Fruit fly (Drosophila melanogaster): ENCODE data around the gene chm.
A peak's percentile ranks its signal among the peaks of the same experiment; 100 is the strongest.

Gene chm

dm6 chr2L:7387813-7388558, 24.2 kb upstream of the chm start, which contains the start of the genes CG5149 and gudu (continued):
- TF ChIP-seq MTF-1 (GFP tag; optimal IDR thresholded peaks at IDR 0.05; ENCODE audit: borderline replicate concordance) (no peak), CG32767 (GFP tag; IDR thresholded peaks at IDR 0.05) (no peak), Doc3 (GFP tag; IDR thresholded peaks at IDR 0.05; ENCODE audit: partially characterized antibody) (peak; percentile 83), lilli (GFP tag; optimal IDR thresholded peaks at IDR 0.05) (peak; percentile 7), CG8089 (GFP tag; optimal IDR thresholded peaks at IDR 0.05) (no peak), CG34376 (GFP tag; optimal IDR thresholded peaks at IDR 0.05) (no peak), Dbx (GFP tag; IDR thresholded peaks at IDR 0.05) (0 out of 3 replicates have a peak, but pooled peaks have one; percentile 34), otp (GFP tag; IDR thresholded peaks at IDR 0.05) (no peak), CG8359 (GFP tag; optimal IDR thresholded peaks at IDR 0.05; ENCODE audit: borderline replicate concordance) (no peak), fd64A (GFP tag; optimal IDR thresholded peaks at IDR 0.05) (no peak), caup (GFP tag; optimal IDR thresholded peaks at IDR 0.05; ENCODE audit: severe bottlenecking) (peak; percentile 6), CG9437 (GFP tag; optimal IDR thresholded peaks at IDR 0.05) (no peak), gfzf (GFP tag; optimal IDR thresholded peaks at IDR 0.05) (peak; percentile 49), NFAT (GFP tag; IDR thresholded peaks at IDR 0.05) (no peak), CG12744 (GFP tag; optimal IDR thresholded peaks at IDR 0.05) (no peak), sens-2 (GFP tag; IDR thresholded peaks at IDR 0.05) (no peak), Gsc (GFP tag; IDR thresholded peaks at IDR 0.05) (no peak), CG3995 (GFP tag; optimal IDR thresholded peaks at IDR 0.05) (no peak), CG17186 (GFP tag; optimal IDR thresholded peaks at IDR 0.05) (no peak), Dll (GFP tag; IDR thresholded peaks at IDR 0.05; ENCODE audit: partially characterized antibody) (peak; percentile 90), knrl (GFP tag; IDR thresholded peaks at IDR 0.05; ENCODE audit: partially characterized antibody) (peak; percentile 88), Meics (GFP tag; optimal IDR thresholded peaks at IDR 0.05) (no peak), jumu (GFP tag; optimal IDR thresholded peaks at IDR 0.05) (no peak), tx (GFP tag; optimal IDR thresholded peaks at IDR 0.05) (no peak), CG4820 (GFP tag; optimal IDR thresholded peaks at IDR 0.05) (no peak), CG17359 (tag; optimal IDR thresholded peaks at IDR 0.05) (no peak), psq (GFP tag; optimal IDR thresholded peaks at IDR 0.05) (no peak), CG13296 (GFP tag; optimal IDR thresholded peaks at IDR 0.05) (no peak), CG9215 (GFP tag; IDR thresholded peaks at IDR 0.05) (no peak), CG6272 (GFP tag; IDR thresholded peaks at IDR 0.05) (peak; percentile 41; the same call in 1 of the 2 replicates), Deaf1 (tag; optimal IDR thresholded peaks at IDR 0.05) (no peak), tup (GFP tag; optimal IDR thresholded peaks at IDR 0.05) (no peak), dan (GFP tag; IDR thresholded peaks at IDR 0.05) (no peak), CG4328 (GFP tag; optimal IDR thresholded peaks at IDR 0.05) (no peak), Max (GFP tag; optimal IDR thresholded peaks at IDR 0.05) (no peak), jigr1 (GFP tag; IDR thresholded peaks at IDR 0.05) (no peak), NC2β (GFP tag; optimal IDR thresholded peaks at IDR 0.05) (peak; percentile 55), dimm (GFP tag; IDR thresholded peaks at IDR 0.05) (no peak), peb (GFP tag; IDR thresholded peaks at IDR 0.05) (no peak), sima (GFP tag; optimal IDR thresholded peaks at IDR 0.05) (no peak), da (GFP tag; optimal IDR thresholded peaks at IDR 0.05) (no peak), Abd-B (GFP tag; optimal IDR thresholded peaks at IDR 0.05) (no peak), slp2 (GFP tag; optimal IDR thresholded peaks at IDR 0.05) (no peak), CG33557 (GFP tag; optimal IDR thresholded peaks at IDR 0.05) (no peak), Hsf (GFP tag; optimal IDR thresholded peaks at IDR 0.05) (no peak), gsb-n (tag; optimal IDR thresholded peaks at IDR 0.05) (no peak), chm (GFP tag; IDR thresholded peaks at IDR 0.05) (no peak), CG11560 (tag; IDR thresholded peaks at IDR 0.05) (no peak), Ada2b (GFP tag; IDR thresholded peaks at IDR 0.05) (0 out of 2 replicates have a peak, but pooled peaks have one; percentile 18), pita (GFP tag; optimal IDR thresholded peaks at IDR 0.05) (peak; percentile 94)

All from whole organism, embryonic.